Worm (Caenorhabditis elegans): Measurements from ENCODE around the gene F53E4.1.

ce11 chrV:15698099-15698498 lies 30.0 kb upstream of the F53E4.1 start, which contains the start of gene srx-29:
- TF ChIP-seq unc-55 (GFP tag; optimal IDR thresholded peaks at IDR 0.05): no peak
- no peak for TF ChIP-seq pat-9 (tag; optimal IDR thresholded peaks at IDR 0.05)
- no peak for TF ChIP-seq ceh-22 (tag; optimal IDR thresholded peaks at IDR 0.05)
- no peak for TF ChIP-seq ceh-18 (tag; optimal IDR thresholded peaks at IDR 0.05)
- TF ChIP-seq eyg-1 (tag; optimal IDR thresholded peaks at IDR 0.05): no peak
- no peak for TF ChIP-seq odd-2 (tag; optimal IDR thresholded peaks at IDR 0.05)
- TF ChIP-seq ets-4 (tag; optimal IDR thresholded peaks at IDR 0.05): no peak
- TF ChIP-seq nhr-11 (tag; optimal IDR thresholded peaks at IDR 0.05): no peak
- TF ChIP-seq fkh-10 (GFP tag; optimal IDR thresholded peaks at IDR 0.05): no peak
- no peak for TF ChIP-seq ahr-1 (tag; optimal IDR thresholded peaks at IDR 0.05)
- no peak for TF ChIP-seq ama-1 (optimal IDR thresholded peaks at IDR 0.05)
- TF ChIP-seq unc-3 (GFP tag; conservative IDR thresholded peaks at IDR 0.05): no peak
- TF ChIP-seq unc-3 (tag; optimal IDR thresholded peaks at IDR 0.05): no peak
- no peak for TF ChIP-seq fkh-6 (tag; optimal IDR thresholded peaks at IDR 0.05)
